Fruit fly (Drosophila melanogaster) whole organism, embryonic: Measurements from ENCODE around the gene CG4393.

ENCODE experiments used
- Aef1 ChIP-seq: fragments of 200-800 bp; sonication (Bioruptor generic); IDR thresholded peaks from 3 replicates; pipeline ENCODE4 v1.3.6; 2022; ENCODE audit warnings: missing biosample characterization, missing genetic modification characterization
- BtbVII ChIP-seq: fragments of 200-800 bp; sonication (Bioruptor generic); optimal IDR thresholded peaks from 3 replicates; lab custom pipeline; 2017; ENCODE audit warnings: missing biosample characterization, mild to moderate bottlenecking, missing genetic modification characterization
- CG10979 ChIP-seq: fragments of 200-800 bp; sonication (Bioruptor generic); optimal IDR thresholded peaks from 2 replicates; lab custom pipeline; 2018; ENCODE audit warnings: missing biosample characterization, mild to moderate bottlenecking, missing genetic modification characterization, moderate library complexity
- CG11085 ChIP-seq: fragments of 200-800 bp; sonication (Bioruptor generic); IDR thresholded peaks from 2 replicates; pipeline ENCODE4 v1.3.6; 2022; ENCODE audit warnings: missing biosample characterization, missing genetic modification characterization
- CG11456 ChIP-seq: fragments of 200-800 bp; sonication (Bioruptor generic); IDR thresholded peaks from 3 replicates; pipeline ENCODE4 v1.3.6; 2022; ENCODE audit warnings: missing biosample characterization, missing genetic modification characterization
- CG11695 ChIP-seq: fragments of 200-800 bp; sonication (Bioruptor generic); IDR thresholded peaks from 3 replicates; pipeline ENCODE4 v1.3.6; 2022; ENCODE audit warnings: missing biosample characterization, missing genetic modification characterization
- CG12659 ChIP-seq: fragments of 200-800 bp; sonication (Bioruptor generic); optimal IDR thresholded peaks from 3 replicates; lab custom pipeline; 2017; ENCODE audit warnings: mild to moderate bottlenecking, missing biosample characterization, missing genetic modification reagents, missing genetic modification characterization
- CG13296 ChIP-seq: fragments of 200-800 bp; sonication (Bioruptor generic); optimal IDR thresholded peaks from 3 replicates; lab custom pipeline; 2018; ENCODE audit warnings: missing biosample characterization, mild to moderate bottlenecking, missing genetic modification characterization
- CG14014 ChIP-seq: fragments of 200-800 bp; sonication (Bioruptor generic); IDR thresholded peaks from 2 replicates; pipeline ENCODE4 v1.3.6; 2022; ENCODE audit warnings: missing biosample characterization, missing genetic modification characterization
- CG2678 ChIP-seq: fragments of 200-800 bp; sonication (Bioruptor generic); optimal IDR thresholded peaks from 3 replicates; lab custom pipeline; 2019; ENCODE audit warnings: missing biosample characterization, mild to moderate bottlenecking, missing genetic modification characterization, moderate library complexity
- CG32772 ChIP-seq: fragments of 200-800 bp; sonication (Bioruptor generic); IDR thresholded peaks from 2 replicates; pipeline ENCODE4 v1.3.6; 2022; ENCODE audit warnings: missing biosample characterization, missing genetic modification characterization
- CG3281 ChIP-seq: fragments of 200-800 bp; sonication (Bioruptor generic); optimal IDR thresholded peaks from 3 replicates; lab custom pipeline; 2017; ENCODE audit warnings: missing biosample characterization, mild to moderate bottlenecking, missing genetic modification characterization
- CG3995 ChIP-seq: fragments of 200-800 bp; sonication (Bioruptor generic); optimal IDR thresholded peaks from 3 replicates; lab custom pipeline; 2016; ENCODE audit warnings: missing biosample characterization, missing genetic modification characterization
- CG42726 ChIP-seq: fragments of 200-800 bp; sonication (Bioruptor generic); IDR thresholded peaks from 2 replicates; pipeline ENCODE4 v1.3.6; 2022; ENCODE audit warnings: missing biosample characterization, missing genetic modification characterization; ENCODE audit not compliant: partially characterized antibody
- CG4424 ChIP-seq: fragments of 200-800 bp; sonication (Bioruptor generic); optimal IDR thresholded peaks from 3 replicates; lab custom pipeline; 2016; ENCODE audit warnings: missing biosample characterization, missing genetic modification characterization
- CG6683 ChIP-seq: fragments of 200-800 bp; sonication (Bioruptor generic); optimal IDR thresholded peaks from 2 replicates; lab custom pipeline; 2017; ENCODE audit warnings: missing biosample characterization, mild to moderate bottlenecking, missing genetic modification characterization, missing genetic modification reagents
- CG6813 ChIP-seq: fragments of 200-800 bp; sonication (Bioruptor generic); optimal IDR thresholded peaks from 2 replicates; lab custom pipeline; 2017; ENCODE audit warnings: missing biosample characterization, missing genetic modification characterization, mild to moderate bottlenecking, moderate library complexity, missing genetic modification reagents
- CG8290 ChIP-seq, 3 experiments: fragments of 200-800 bp; sonication (Bioruptor generic); optimal IDR thresholded peaks; 2 replicates each; lab custom pipeline; 2016 to 2019; ENCODE audit warnings: missing biosample characterization in 3 of 3, missing genetic modification characterization in 3 of 3, mild to moderate bottlenecking in 2 of 3, moderate library complexity in 1 of 3
- CG8924 ChIP-seq: fragments of 200-800 bp; optimal IDR thresholded peaks from 3 replicates; lab custom pipeline; 2019; ENCODE audit warnings: missing biosample characterization, mild to moderate bottlenecking, missing genetic modification characterization, moderate library complexity
- CG9727 ChIP-seq: fragments of 200-800 bp; sonication (Bioruptor generic); optimal IDR thresholded peaks from 3 replicates; lab custom pipeline; 2017; ENCODE audit warnings: missing biosample characterization, mild to moderate bottlenecking, missing genetic modification characterization
- CG9876 ChIP-seq: fragments of 200-800 bp; sonication (Bioruptor generic); optimal IDR thresholded peaks from 2 replicates; lab custom pipeline; 2016; ENCODE audit warnings: missing biosample characterization, missing genetic modification characterization
- Dip3 ChIP-seq: fragments of 200-800 bp; sonication (Bioruptor generic); optimal IDR thresholded peaks from 3 replicates; lab custom pipeline; 2016; ENCODE audit warnings: missing biosample characterization, missing genetic modification characterization
- E2f1 ChIP-seq: fragments of 200-800 bp; sonication (Bioruptor generic); IDR thresholded peaks from 2 replicates; pipeline ENCODE4 v1.3.6; 2022; ENCODE audit warnings: missing biosample characterization, missing genetic modification characterization
- Fer3 ChIP-seq: fragments of 200-800 bp; sonication (Bioruptor generic); optimal IDR thresholded peaks from 2 replicates; lab custom pipeline; 2018; ENCODE audit warnings: missing biosample characterization, mild to moderate bottlenecking, missing genetic modification characterization, moderate library complexity
- HLH54F ChIP-seq: fragments of 200-800 bp; sonication (Bioruptor generic); optimal IDR thresholded peaks from 3 replicates; lab custom pipeline; 2016; ENCODE audit warnings: missing biosample characterization, missing genetic modification characterization
- Hr51 ChIP-seq, 2 experiments: fragments of 200-800 bp; sonication (Bioruptor generic); optimal IDR thresholded peaks; 2 replicates in 1 of 2; 3 replicates in 1 of 2; lab custom pipeline; 2016 to 2018; ENCODE audit warnings: missing biosample characterization in 2 of 2, missing genetic modification characterization in 2 of 2, mild to moderate bottlenecking in 1 of 2, moderate library complexity in 1 of 2
- Hsf ChIP-seq: fragments of 200-800 bp; sonication (Bioruptor generic); optimal IDR thresholded peaks from 3 replicates; lab custom pipeline; 2016; ENCODE audit warnings: missing biosample characterization, missing genetic modification characterization
- Jarid2 ChIP-seq: fragments of 200-800 bp; sonication (Bioruptor generic); optimal IDR thresholded peaks from 3 replicates; lab custom pipeline; 2017; ENCODE audit warnings: mild to moderate bottlenecking, missing biosample characterization, missing genetic modification reagents, missing genetic modification characterization
- MBD-R2 ChIP-seq: fragments of 200-800 bp; sonication (Bioruptor generic); IDR thresholded peaks from 2 replicates; pipeline ENCODE4 v1.3.6; 2022; ENCODE audit warnings: missing biosample characterization, missing genetic modification characterization
- MTF-1 ChIP-seq: fragments of 200-800 bp; sonication (Bioruptor generic); optimal IDR thresholded peaks from 2 replicates; lab custom pipeline; 2018; ENCODE audit warnings: missing biosample characterization, mild to moderate bottlenecking, missing genetic modification characterization, borderline replicate concordance
- Mad ChIP-seq: fragments of 200-800 bp; sonication (Bioruptor generic); optimal IDR thresholded peaks from 2 replicates; lab custom pipeline; 2016; ENCODE audit warnings: missing biosample characterization, missing genetic modification characterization
- Meics ChIP-seq: fragments of 200-800 bp; sonication (Bioruptor generic); optimal IDR thresholded peaks from 2 replicates; lab custom pipeline; 2017; ENCODE audit warnings: missing biosample characterization, mild to moderate bottlenecking, missing genetic modification characterization
- Poxn ChIP-seq: fragments of 200-800 bp; sonication (Bioruptor generic); IDR thresholded peaks from 2 replicates; pipeline ENCODE4 v1.3.6; 2022; ENCODE audit warnings: missing biosample characterization, missing genetic modification characterization
- Sin3A ChIP-seq: fragments of >200 bp; optimal IDR thresholded peaks from 2 replicates; lab custom pipeline; 2018
- Ssrp ChIP-seq: fragments of 200-800 bp; sonication (Bioruptor generic); optimal IDR thresholded peaks from 2 replicates; lab custom pipeline; 2018; ENCODE audit warnings: missing biosample characterization, mild to moderate bottlenecking, missing genetic modification characterization, moderate library complexity
- Taf1 ChIP-seq: fragments of 200-800 bp; sonication (Bioruptor generic); IDR thresholded peaks from 2 replicates; pipeline ENCODE4 v1.3.6; 2022; ENCODE audit warnings: missing biosample characterization, missing genetic modification characterization
- al ChIP-seq: fragments of 200-800 bp; sonication (Bioruptor generic); IDR thresholded peaks from 2 replicates; pipeline ENCODE4 v1.3.6; 2022; ENCODE audit warnings: missing biosample characterization, missing genetic modification characterization
- cas ChIP-seq: fragments of 200-800 bp; sonication (Bioruptor generic); IDR thresholded peaks from 2 replicates; pipeline ENCODE4 v1.3.6; 2022; ENCODE audit warnings: missing biosample characterization, missing genetic modification characterization
- ftz-f1 ChIP-seq: fragments of 200-800 bp; sonication (Bioruptor generic); optimal IDR thresholded peaks from 2 replicates; lab custom pipeline; 2016; ENCODE audit warnings: missing biosample characterization, missing genetic modification characterization
- grau ChIP-seq: fragments of 200-800 bp; optimal IDR thresholded peaks from 3 replicates; lab custom pipeline; 2019; ENCODE audit warnings: missing biosample characterization, mild to moderate bottlenecking, missing genetic modification characterization, moderate library complexity
- gro ChIP-seq: fragments of 200-800 bp; sonication (Bioruptor generic); optimal IDR thresholded peaks from 2 replicates; lab custom pipeline; 2016; ENCODE audit warnings: missing biosample characterization, missing genetic modification characterization
- gsb-n ChIP-seq: fragments of 200-800 bp; sonication (Bioruptor generic); optimal IDR thresholded peaks from 3 replicates; lab custom pipeline; 2018; ENCODE audit warnings: missing biosample characterization, mild to moderate bottlenecking, missing genetic modification characterization
- lmd ChIP-seq: fragments of 200-800 bp; sonication (Bioruptor generic); IDR thresholded peaks from 2 replicates; pipeline ENCODE4 v1.3.6; 2022; ENCODE audit warnings: missing biosample characterization, missing genetic modification characterization
- lola ChIP-seq, 3 experiments: fragments of >200 bp in 2 of 3; fragments of 200-800 bp in 1 of 3; sonication (Bioruptor generic) in 1 of 3; optimal IDR thresholded peaks; 2 replicates each; lab custom pipeline; 2017 to 2019; ENCODE audit warnings: missing biosample characterization in 3 of 3, missing genetic modification characterization in 3 of 3, mild to moderate bottlenecking in 1 of 3, moderate library complexity in 1 of 3
- ranshi ChIP-seq: fragments of 200-800 bp; sonication (Bioruptor generic); IDR thresholded peaks from 2 replicates; pipeline ENCODE4 v1.3.6; 2022; ENCODE audit warnings: missing biosample characterization, missing genetic modification characterization
- stwl ChIP-seq: fragments of 200-800 bp; sonication (Bioruptor generic); optimal IDR thresholded peaks from 3 replicates; lab custom pipeline; 2018; ENCODE audit warnings: missing biosample characterization, mild to moderate bottlenecking, missing genetic modification characterization, moderate library complexity
- sug ChIP-seq: fragments of 200-800 bp; optimal IDR thresholded peaks from 2 replicates; lab custom pipeline; 2019; ENCODE audit warnings: missing biosample characterization, mild to moderate bottlenecking, missing genetic modification characterization, moderate library complexity
- tin ChIP-seq: fragments of 200-800 bp; sonication (Bioruptor generic); optimal IDR thresholded peaks from 3 replicates; lab custom pipeline; 2016; ENCODE audit warnings: missing biosample characterization, missing genetic modification characterization
- tio ChIP-seq: fragments of 200-800 bp; sonication (Bioruptor generic); optimal IDR thresholded peaks from 2 replicates; lab custom pipeline; 2017; ENCODE audit warnings: missing biosample characterization, missing genetic modification characterization, inconsistent platforms
- vnd ChIP-seq: fragments of 200-800 bp; sonication (Bioruptor generic); IDR thresholded peaks from 3 replicates; pipeline ENCODE4 v1.3.6; 2022; ENCODE audit warnings: missing biosample characterization, missing genetic modification characterization; ENCODE audit not compliant: partially characterized antibody

Gene CG4393

dm6 chr3R:23334866-23335265 is 49.7 kb downstream of the CG4393 start (continued):
- TF ChIP-seq stwl (tag; lab: Kevin White, UChicago) (no peak), Taf1 (GFP tag; lab: Robert Waterston, UW) (peak; percentile 37; the same call in 1 of the 2 replicates), ftz-f1 (GFP tag; lab: Kevin White, UChicago) (no peak), CG11085 (GFP tag; lab: Robert Waterston, UW) (peak; percentile 29; the same call in 1 of the 2 replicates), CG14014 (GFP tag; lab: Robert Waterston, UW) (peak; percentile 47), CG9876 (GFP tag; lab: Kevin White, UChicago) (no peak), CG2678 (tag; lab: Kevin White, UChicago) (peak; percentile 66), Hr51 (GFP tag; optimal IDR thresholded peaks at IDR 0.05; lab: Kevin White, UChicago) (peak in 1 of 2 experiments; percentile 42), gro (peak; percentile 75), CG32772 (GFP tag; lab: Robert Waterston, UW) (peak; percentile 46; the same call in 1 of the 2 replicates), CG3281 (GFP tag; lab: Kevin White, UChicago) (peak; percentile 77), lola (GFP tag; optimal IDR thresholded peaks at IDR 0.05; lab: Kevin White, UChicago) (no peak), BtbVII (GFP tag; lab: Kevin White, UChicago) (peak; percentile 24), Dip3 (GFP tag; lab: Kevin White, UChicago) (peak; percentile 30), CG11456 (0 out of 3 replicates have a peak, but pooled peaks have one; percentile 58), Poxn (GFP tag; lab: Robert Waterston, UW) (no peak), sug (tag; lab: Kevin White, UChicago) (peak; percentile 5), Jarid2 (GFP tag; lab: Kevin White, UChicago) (peak; percentile 37), E2f1 (GFP tag; lab: Robert Waterston, UW) (peak; percentile 24; the same call in 1 of the 2 replicates), CG8924 (tag; lab: Kevin White, UChicago) (peak; percentile 8), Meics (GFP tag; lab: Kevin White, UChicago) (peak; percentile 74), gsb-n (no peak), Aef1 (peak; percentile 49; the same call in 2 of the 3 replicates), CG4424 (GFP tag; lab: Kevin White, UChicago) (peak; percentile 37), cas (GFP tag; lab: Robert Waterston, UW) (peak; percentile 35; the same call in 1 of the 2 replicates), MBD-R2 (GFP tag; lab: Robert Waterston, UW) (peak; percentile 45; the same call in 1 of the 2 replicates), CG6813 (GFP tag; lab: Kevin White, UChicago) (peak; percentile 25), ranshi (GFP tag; lab: Robert Waterston, UW) (peak; percentile 48; the same call in 1 of the 2 replicates), grau (tag; lab: Kevin White, UChicago) (peak; percentile 60), CG42726 (GFP tag; lab: Robert Waterston, UW) (no peak), Fer3 (tag; lab: Kevin White, UChicago) (peak; percentile 65), CG9727 (no peak), Ssrp (peak; percentile 28), HLH54F (GFP tag; lab: Kevin White, UChicago) (peak; percentile 4), tio (GFP tag; lab: Kevin White, UChicago) (peak; percentile 31), MTF-1 (GFP tag; lab: Kevin White, UChicago) (no peak), Hsf (GFP tag; lab: Kevin White, UChicago) (peak; percentile 31), CG8290 (GFP tag; optimal IDR thresholded peaks at IDR 0.05; lab: Kevin White, UChicago) (no peak), CG8290 (tag; optimal IDR thresholded peaks at IDR 0.05; lab: Kevin White, UChicago) (peak in 1 of 2 experiments; percentile 5), Mad (GFP tag; lab: Kevin White, UChicago) (no peak), CG10979 (tag; lab: Kevin White, UChicago) (no peak), CG6683 (peak; percentile 25), CG3995 (GFP tag; lab: Kevin White, UChicago) (peak; percentile 2), tin (GFP tag; lab: Kevin White, UChicago) (no peak), CG13296 (peak; percentile 23), Sin3A (lab: Kevin White, UChicago) (no peak), CG12659 (GFP tag; lab: Kevin White, UChicago) (peak; percentile 30), al (peak; percentile 65), CG11695 (GFP tag; lab: Robert Waterston, UW) (peak; percentile 67), vnd (GFP tag; lab: Robert Waterston, UW) (no peak), lmd (GFP tag; lab: Robert Waterston, UW) (peak; percentile 54; the same call in 1 of the 2 replicates)
